Fruit fly (Drosophila melanogaster) whole organism: ENCODE results near the gene CG43138.

ENCODE experiments used
- EcR ChIP-seq, 2 experiments: fragments of >200 bp; optimal IDR thresholded peaks; 2 replicates each; lab custom pipeline; 2017; ENCODE audit warnings: missing biosample characterization in 2 of 2, missing genetic modification characterization in 2 of 2, missing genetic modification reagents in 2 of 2
- psq ChIP-seq: fragments of >200 bp; optimal IDR thresholded peaks from 2 replicates; lab custom pipeline; 2017

DNA sequence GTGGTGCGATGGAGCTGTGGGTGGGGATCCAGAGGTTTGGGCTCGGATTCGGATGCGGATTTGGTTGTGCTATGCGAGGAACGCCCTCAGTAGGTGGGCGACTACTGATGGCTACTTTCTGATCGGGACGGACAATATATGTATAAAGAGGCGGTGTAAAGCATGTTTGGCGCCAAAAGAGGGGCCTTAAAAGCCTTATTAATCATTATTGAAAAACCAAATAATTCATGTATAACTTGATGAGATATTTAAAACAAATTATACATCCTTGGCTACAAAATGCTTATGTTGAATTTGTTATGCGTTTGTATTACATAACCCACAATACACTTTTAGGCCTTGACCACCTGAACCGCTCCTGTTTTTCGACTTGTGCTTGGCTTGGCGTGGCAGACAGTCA is 31.8 kb downstream of the CG43138 start:
- TF ChIP-seq psq: no peak
- no peak for TF ChIP-seq EcR (GFP tag; optimal IDR thresholded peaks at IDR 0.05; lab: Kevin White, UChicago)
